Fruit fly (Drosophila melanogaster) whole organism: ENCODE data around the gene MYPT-75D.

Experiments
- CG8478 ChIP-seq: fragments of >200 bp; optimal IDR thresholded peaks from 2 replicates; lab custom pipeline; 2018; ENCODE audit warnings: inconsistent platforms
- psq ChIP-seq: fragments of >200 bp; optimal IDR thresholded peaks from 2 replicates; lab custom pipeline; 2017
- usp ChIP-seq: fragments of >200 bp; optimal IDR thresholded peaks from 2 replicates; lab custom pipeline; 2017; ENCODE audit warnings: missing biosample characterization, missing genetic modification characterization, mixed read lengths

DNA sequence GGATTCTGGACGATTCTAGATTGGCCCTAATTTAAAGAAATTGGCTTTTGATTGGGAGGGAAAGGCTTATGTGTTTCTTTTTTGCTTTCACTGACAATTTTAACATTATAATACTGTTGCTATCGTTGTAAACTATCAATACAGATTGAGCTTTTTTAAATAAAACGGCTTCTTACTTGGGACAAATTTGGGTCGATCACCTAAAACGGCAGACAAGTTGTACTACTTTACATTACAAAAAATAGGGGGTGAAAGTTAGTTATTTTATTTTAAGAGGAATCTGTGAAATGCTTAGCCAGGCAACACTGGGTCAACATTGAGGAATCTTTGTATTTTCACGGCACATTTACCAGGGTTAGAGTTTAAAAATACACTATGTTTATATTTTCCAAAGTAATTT, 72.6 kb downstream of the MYPT-75D start, which contains the start of gene Dic4:
- TF ChIP-seq usp (no peak), CG8478 (lab: Kevin White, UChicago) (no peak), psq (lab: Kevin White, UChicago) (no peak)
